Worm (Caenorhabditis elegans) whole organism, L3 larva: ENCODE data around the gene irld-42.

ENCODE experiments used
- ama-1 ChIP-seq: fragments of 150-350 bp; optimal IDR thresholded peaks from 2 replicates; lab custom pipeline; 2018
- egl-27 ChIP-seq: sonication (generic microtip); optimal IDR thresholded peaks from 4 replicates; lab custom pipeline; 2017; ENCODE audit warnings: missing biosample characterization, missing genetic modification reagents, missing genetic modification characterization
- lin-15B ChIP-seq: fragments of 150-350 bp; optimal IDR thresholded peaks from 2 replicates; lab custom pipeline; 2014; ENCODE audit warnings: missing biosample characterization, missing genetic modification characterization
- nhr-237 ChIP-seq: fragments of 150-350 bp; optimal IDR thresholded peaks from 2 replicates; lab custom pipeline; 2014; ENCODE audit warnings: missing biosample characterization, missing genetic modification characterization
- pha-4 ChIP-seq: fragments of 150-350 bp; optimal IDR thresholded peaks from 2 replicates; lab custom pipeline; 2014; ENCODE audit warnings: missing biosample characterization, missing genetic modification reagents, missing genetic modification characterization
- ztf-11 ChIP-seq: fragments of 150-350 bp; optimal IDR thresholded peaks from 2 replicates; lab custom pipeline; 2014; ENCODE audit warnings: missing biosample characterization, missing genetic modification characterization

DNA sequence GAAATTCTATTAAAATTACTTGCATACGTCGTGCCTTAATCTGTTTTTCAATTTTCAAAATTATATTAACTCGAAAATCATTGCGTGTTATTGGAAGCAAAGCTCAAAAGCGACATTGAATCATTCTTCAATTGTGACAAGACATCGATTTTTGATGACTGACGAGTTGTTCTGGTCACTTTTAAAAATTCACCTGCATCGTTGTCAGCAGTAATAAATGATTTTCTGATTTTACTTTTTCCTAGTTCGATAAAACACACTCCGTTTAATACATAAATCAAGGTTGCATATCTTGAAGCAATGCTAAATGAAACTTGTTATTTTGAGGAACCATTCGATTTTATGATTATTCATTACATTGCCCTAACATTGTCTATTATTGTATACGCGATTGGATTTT is 14.0 kb downstream of the irld-42 start, which contains the start of gene srh-3:
- no peak for TF ChIP-seq ztf-11 (tag; lab: Kevin White, UChicago)
- TF ChIP-seq nhr-237 (tag; lab: Kevin White, UChicago), result no peak
- no peak for TF ChIP-seq egl-27 (tag; lab: Kevin White, UChicago)
- no peak for TF ChIP-seq pha-4 (tag; lab: Kevin White, UChicago)
- TF ChIP-seq ama-1, result no peak
- TF ChIP-seq lin-15B (tag; lab: Kevin White, UChicago), result no peak
